Worm (Caenorhabditis elegans) whole organism, L4 larva: ENCODE data around the gene F55F10.3.
A peak's percentile ranks its signal among the peaks of the same experiment; 100 is the strongest.

Source experiments
- D1046.2 ChIP-seq: fragments of 200-800 bp; sonication (Bioruptor generic); IDR thresholded peaks from 2 replicates; pipeline ENCODE4 v1.3.6; 2022; ENCODE audit warnings: missing genetic modification characterization, missing compliant biosample characterization
- F10B5.3 ChIP-seq: sonication (generic microtip); optimal IDR thresholded peaks from 2 replicates; lab custom pipeline; 2016; ENCODE audit warnings: mild to moderate bottlenecking, missing genetic modification characterization, missing compliant biosample characterization
- F26F4.8 ChIP-seq: fragments of 200-800 bp; sonication (Bioruptor generic); conservative IDR thresholded peaks from 2 replicates; pipeline ENCODE4 v1.3.6; 2022; ENCODE audit warnings: missing genetic modification characterization, missing compliant biosample characterization
- F44E2.7 ChIP-seq: fragments of 200-800 bp; sonication (Bioruptor generic); IDR thresholded peaks from 2 replicates; pipeline ENCODE4 v2.1.2; 2022; ENCODE audit warnings: missing genetic modification characterization, missing compliant biosample characterization
- F49E8.2 ChIP-seq: sonication (generic microtip); optimal IDR thresholded peaks from 2 replicates; lab custom pipeline; 2016; ENCODE audit warnings: missing compliant biosample characterization, mild to moderate bottlenecking, missing genetic modification characterization, borderline replicate concordance
- R02D3.7 ChIP-seq: fragments of 150-350 bp; sonication (generic microtip); optimal IDR thresholded peaks from 3 replicates; lab custom pipeline; 2014; ENCODE audit warnings: missing biosample characterization, missing genetic modification characterization
- Y48G9A.11 ChIP-seq: fragments of 200-800 bp; sonication (Bioruptor generic); IDR thresholded peaks from 2 replicates; pipeline ENCODE4 v1.3.6; 2022; ENCODE audit warnings: missing genetic modification reagents, missing genetic modification characterization, missing compliant biosample characterization
- Y5F2A.4 ChIP-seq: fragments of 200-800 bp; sonication (Bioruptor generic); optimal IDR thresholded peaks from 2 replicates; lab custom pipeline; 2018; ENCODE audit warnings: mild to moderate bottlenecking, missing genetic modification characterization, missing compliant biosample characterization
- ZK337.2 ChIP-seq: fragments of 200-800 bp; sonication (Bioruptor generic); IDR thresholded peaks from 2 replicates; pipeline ENCODE4 v1.3.6; 2022; ENCODE audit warnings: missing genetic modification reagents, missing genetic modification characterization, missing compliant biosample characterization
- ZK546.5 ChIP-seq, 2 experiments: sonication (generic microtip); optimal IDR thresholded peaks; 2 replicates each; lab custom pipeline; 2017; ENCODE audit warnings: missing biosample characterization in 2 of 2, missing genetic modification characterization in 2 of 2
- aha-1 ChIP-seq: fragments of 150-350 bp; peaks from one replicate; lab custom pipeline; 2014; ENCODE audit warnings: missing biosample characterization, missing genetic modification characterization
- arid-1 ChIP-seq: fragments of 200-800 bp; sonication (Bioruptor generic); conservative IDR thresholded peaks from 2 replicates; pipeline ENCODE4 v1.3.6; 2022; ENCODE audit warnings: missing genetic modification reagents, missing genetic modification characterization, missing compliant biosample characterization
- ceh-62 ChIP-seq: sonication (generic microtip); optimal IDR thresholded peaks from 2 replicates; lab custom pipeline; 2017; ENCODE audit warnings: missing biosample characterization, missing genetic modification characterization
- ceh-82 ChIP-seq: sonication (generic microtip); optimal IDR thresholded peaks from 2 replicates; lab custom pipeline; 2017; ENCODE audit warnings: missing biosample characterization, missing genetic modification characterization
- ces-1 ChIP-seq: fragments of 150-350 bp; sonication (generic microtip); optimal IDR thresholded peaks from 4 replicates; lab custom pipeline; 2014; ENCODE audit warnings: missing biosample characterization, missing genetic modification reagents, missing genetic modification characterization
- daf-16 ChIP-seq, 3 experiments: sonication (generic microtip); optimal IDR thresholded peaks; 2 replicates each; lab custom pipeline; 2016 to 2017; ENCODE audit warnings: missing genetic modification characterization in 3 of 3, missing genetic modification reagents in 3 of 3, mild to moderate bottlenecking in 2 of 3, missing compliant biosample characterization in 2 of 3, missing biosample characterization in 1 of 3, moderate library complexity in 1 of 3
- daf-8 ChIP-seq: fragments of 200-800 bp; sonication (Bioruptor generic); IDR thresholded peaks from 2 replicates; pipeline ENCODE4 v1.3.6; 2022; ENCODE audit warnings: missing genetic modification characterization, missing compliant biosample characterization
- dmd-6 ChIP-seq: fragments of 200-800 bp; sonication (Bioruptor generic); IDR thresholded peaks from 2 replicates; pipeline ENCODE4 v1.3.6; 2022; ENCODE audit warnings: missing genetic modification reagents, missing genetic modification characterization, missing compliant biosample characterization
- duxl-1 ChIP-seq: sonication (generic microtip); optimal IDR thresholded peaks from 2 replicates; lab custom pipeline; 2016; ENCODE audit warnings: mild to moderate bottlenecking, missing genetic modification characterization, moderate library complexity, missing compliant biosample characterization; ENCODE audit not compliant: poor library complexity
- dve-1 ChIP-seq: sonication (generic microtip); optimal IDR thresholded peaks from 2 replicates; lab custom pipeline; 2017; ENCODE audit warnings: antibody characterized with exemption, mild to moderate bottlenecking, missing genetic modification characterization, missing compliant biosample characterization; ENCODE audit not compliant: insufficient read depth
- fkh-10 ChIP-seq: fragments of 150-350 bp; optimal IDR thresholded peaks from 2 replicates; lab custom pipeline; 2014; ENCODE audit warnings: missing biosample characterization, missing genetic modification reagents, missing genetic modification characterization
- fos-1 ChIP-seq: fragments of 150-350 bp; optimal IDR thresholded peaks from 2 replicates; lab custom pipeline; 2014; ENCODE audit warnings: missing biosample characterization, missing genetic modification characterization
- lin-13 ChIP-seq: fragments of 150-350 bp; optimal IDR thresholded peaks from 2 replicates; lab custom pipeline; 2014; ENCODE audit warnings: missing biosample characterization, missing genetic modification reagents, missing genetic modification characterization
- lin-29 ChIP-seq: fragments of 200-800 bp; sonication (Bioruptor generic); IDR thresholded peaks from 2 replicates; pipeline ENCODE4 v1.3.6; 2022; ENCODE audit warnings: missing genetic modification reagents, missing genetic modification characterization, missing compliant biosample characterization
- madf-5 ChIP-seq, 2 experiments: fragments of 200-800 bp; sonication (Bioruptor generic); IDR thresholded peaks; 2 replicates each; pipeline ENCODE4 v1.3.6; 2022; ENCODE audit warnings: missing compliant biosample characterization in 2 of 2, missing genetic modification characterization in 2 of 2
- madf-9 ChIP-seq: fragments of 200-800 bp; sonication (Bioruptor generic); conservative IDR thresholded peaks from 2 replicates; pipeline ENCODE4 v1.3.6; 2022; ENCODE audit warnings: missing genetic modification reagents, missing genetic modification characterization, missing compliant biosample characterization
- mdl-1 ChIP-seq, 2 experiments: fragments of 150-350 bp in 1 of 2; sonication (generic microtip) in 1 of 2; optimal IDR thresholded peaks; 2 replicates each; lab custom pipeline; 2014 to 2017; ENCODE audit warnings: missing biosample characterization in 2 of 2, missing genetic modification characterization in 2 of 2
- mep-1 ChIP-seq: fragments of 150-350 bp; sonication (generic microtip); optimal IDR thresholded peaks from 3 replicates; lab custom pipeline; 2014; ENCODE audit warnings: missing biosample characterization, missing genetic modification characterization
- mxl-2 ChIP-seq: fragments of 200-800 bp; sonication (Bioruptor generic); conservative IDR thresholded peaks from 2 replicates; pipeline ENCODE4 v1.3.6; 2022; ENCODE audit warnings: missing genetic modification reagents, missing genetic modification characterization, missing compliant biosample characterization
- mxl-3 ChIP-seq: fragments of 200-800 bp; sonication (Bioruptor generic); optimal IDR thresholded peaks from 2 replicates; lab custom pipeline; 2018; ENCODE audit warnings: mild to moderate bottlenecking, missing genetic modification characterization, missing compliant biosample characterization
- nhr-102 ChIP-seq: sonication (generic microtip); optimal IDR thresholded peaks from 2 replicates; lab custom pipeline; 2016; ENCODE audit warnings: mild to moderate bottlenecking, missing genetic modification characterization, moderate library complexity, missing compliant biosample characterization
- nhr-111 ChIP-seq: fragments of 200-800 bp; sonication (Bioruptor generic); optimal IDR thresholded peaks from 2 replicates; lab custom pipeline; 2018; ENCODE audit warnings: mild to moderate bottlenecking, missing genetic modification characterization, missing compliant biosample characterization
- nhr-25 ChIP-seq: sonication (generic microtip); optimal IDR thresholded peaks from 2 replicates; lab custom pipeline; 2017; ENCODE audit warnings: missing genetic modification characterization, mild to moderate bottlenecking, missing compliant biosample characterization, antibody characterized with exemption, moderate library complexity, borderline replicate concordance; ENCODE audit not compliant: insufficient read depth
- nhr-42 ChIP-seq: fragments of 200-800 bp; sonication (Bioruptor generic); IDR thresholded peaks from 2 replicates; pipeline ENCODE4 v1.3.6; 2022; ENCODE audit warnings: missing genetic modification characterization, missing compliant biosample characterization
- nhr-6 ChIP-seq: fragments of 150-350 bp; optimal IDR thresholded peaks from 2 replicates; lab custom pipeline; 2014; ENCODE audit warnings: missing biosample characterization, missing genetic modification characterization
- nhr-77 ChIP-seq: fragments of 150-350 bp; optimal IDR thresholded peaks from 2 replicates; lab custom pipeline; 2014; ENCODE audit warnings: missing biosample characterization, missing genetic modification characterization
- pha-4 ChIP-seq, 2 experiments: fragments of 150-350 bp in 1 of 2; fragments of 200-800 bp in 1 of 2; sonication (Bioruptor generic) in 1 of 2; IDR thresholded peaks in 1 of 2; optimal IDR thresholded peaks in 1 of 2; 2 replicates each; pipeline versions ENCODE4 v1.3.6 to Lab custom; 2014 to 2022; ENCODE audit warnings: missing genetic modification characterization in 2 of 2, missing genetic modification reagents in 2 of 2, missing biosample characterization in 1 of 2, missing compliant biosample characterization in 1 of 2
- pqm-1 ChIP-seq: sonication (generic microtip); optimal IDR thresholded peaks from 2 replicates; lab custom pipeline; 2017; ENCODE audit warnings: missing biosample characterization, missing genetic modification characterization
- saeg-2 ChIP-seq: fragments of 200-800 bp; sonication (Bioruptor generic); IDR thresholded peaks from 2 replicates; pipeline ENCODE4 v1.3.6; 2022; ENCODE audit warnings: missing genetic modification reagents, missing genetic modification characterization, missing compliant biosample characterization
- sdz-12 ChIP-seq: fragments of 200-800 bp; sonication (Bioruptor generic); optimal IDR thresholded peaks from 2 replicates; lab custom pipeline; 2018; ENCODE audit warnings: mild to moderate bottlenecking, missing genetic modification characterization, missing compliant biosample characterization
- set-16 ChIP-seq: fragments of 200-800 bp; sonication (Bioruptor generic); IDR thresholded peaks from 2 replicates; pipeline ENCODE4 v1.3.6; 2022; ENCODE audit warnings: missing genetic modification reagents, missing genetic modification characterization, missing compliant biosample characterization
- spr-3 ChIP-seq: fragments of 200-800 bp; sonication (Bioruptor generic); optimal IDR thresholded peaks from 2 replicates; lab custom pipeline; 2018; ENCODE audit warnings: mild to moderate bottlenecking, missing genetic modification characterization, missing compliant biosample characterization
- tra-1 ChIP-seq: fragments of 200-800 bp; sonication (Bioruptor generic); IDR thresholded peaks from 2 replicates; pipeline ENCODE4 v1.3.6; 2022; ENCODE audit warnings: missing genetic modification reagents, missing genetic modification characterization, missing compliant biosample characterization
- unc-39 ChIP-seq: sonication (generic microtip); optimal IDR thresholded peaks from 2 replicates; lab custom pipeline; 2017; ENCODE audit warnings: missing biosample characterization, missing genetic modification characterization
- ztf-11 ChIP-seq: fragments of 150-350 bp; optimal IDR thresholded peaks from 2 replicates; lab custom pipeline; 2014; ENCODE audit warnings: missing biosample characterization, missing genetic modification characterization

Gene F55F10.3

DNA sequence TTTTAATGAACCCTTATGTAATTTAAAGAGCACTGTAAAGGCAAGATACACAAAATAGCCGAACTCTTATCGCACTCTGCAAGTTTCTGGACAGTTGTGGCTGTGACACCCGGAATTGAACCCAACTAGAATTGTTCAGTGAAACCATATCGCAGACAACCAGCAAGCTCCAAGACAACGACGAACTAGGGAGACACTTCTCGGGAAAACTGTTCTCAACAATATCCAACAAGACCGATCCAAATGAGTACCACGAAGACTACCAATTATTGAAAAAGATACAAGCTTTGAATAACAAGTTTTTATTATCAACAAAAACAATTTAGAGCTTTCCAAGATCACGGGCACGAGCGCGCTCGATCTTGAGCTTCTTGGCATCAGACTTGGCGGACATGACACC, 29.1 kb downstream of the F55F10.3 start (continued):
- peak; percentile 85 for TF ChIP-seq F49E8.2 (tag; lab: Kevin White, UChicago)

DNA sequence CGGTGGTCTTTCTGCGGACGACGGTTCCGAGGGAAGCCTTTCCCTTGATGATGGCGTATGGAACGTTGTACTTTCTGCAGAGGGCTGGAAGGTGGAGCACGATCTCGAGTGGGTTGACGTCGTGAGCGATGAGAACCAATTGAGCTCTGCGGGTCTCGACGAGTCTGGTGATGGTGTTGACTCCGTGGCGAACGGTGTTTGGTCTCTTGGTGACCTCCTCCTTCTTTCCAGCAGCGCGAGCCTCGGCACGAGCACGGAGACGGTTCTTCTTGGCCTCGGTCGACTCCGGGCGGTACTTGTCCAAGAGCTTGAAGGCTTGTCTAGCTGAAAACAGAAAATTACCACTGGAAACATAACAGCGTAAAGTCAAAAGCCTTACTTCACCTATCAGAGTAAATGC, 29.7 kb downstream of the F55F10.3 start:
- TF ChIP-seq F44E2.7 (0 out of 2 replicates have a peak, but pooled peaks have one; percentile 3), set-16 (GFP tag; lab: Robert Waterston, UW) (peak; percentile 91)

ce11 chrIV:4390438-4390894, 30.7 kb downstream of the F55F10.3 start, which contains the start of the genes rpl-7A and set-21:
TSS of gene rpl-7A (minus strand) at chrIV:4390590.
TSS of gene set-21 (plus strand) at chrIV:4390844.
- TF ChIP-seq nhr-102 (peak; percentile 97), daf-16 (GFP tag; optimal IDR thresholded peaks at IDR 0.05; lab: Kevin White, UChicago) (peak; percentile 17 to 77), daf-16 (tag; optimal IDR thresholded peaks at IDR 0.05; lab: Kevin White, UChicago) (peak; percentile 45), F10B5.3 (tag; lab: Kevin White, UChicago) (peak; percentile 90), arid-1 (GFP tag; lab: Robert Waterston, UW) (peak; percentile 98), ZK546.5 (tag; optimal IDR thresholded peaks at IDR 0.05; lab: Kevin White, UChicago) (peak in 1 of 2 experiments; percentile 78), F26F4.8 (GFP tag; lab: Robert Waterston, UW) (no peak), nhr-77 (peak; percentile 96), nhr-25 (tag; lab: Kevin White, UChicago) (peak; percentile 93), madf-9 (GFP tag; lab: Robert Waterston, UW) (peak; percentile 95), F44E2.7 (0 out of 2 replicates have a peak, but pooled peaks have one; percentile 77), nhr-42 (GFP tag; lab: Robert Waterston, UW) (peak; percentile 97), unc-39 (tag; lab: Kevin White, UChicago) (no peak), pqm-1 (tag; lab: Kevin White, UChicago) (peak; percentile 45), saeg-2 (GFP tag; lab: Robert Waterston, UW) (peak; percentile 97), madf-5 (GFP tag; IDR thresholded peaks at IDR 0.05; lab: Robert Waterston, UW) (peak; percentile 73 to 95; a peak in 3 of 4 replicates), nhr-6 (tag; lab: Kevin White, UChicago) (peak; percentile 76), ztf-11 (no peak), ZK337.2 (GFP tag; lab: Robert Waterston, UW) (peak; percentile 90), aha-1 (tag; lab: Kevin White, UChicago) (peak; percentile 98), pha-4 (GFP tag; IDR thresholded peaks at IDR 0.05; lab: Robert Waterston, UW) (peak; percentile 98), pha-4 (tag; optimal IDR thresholded peaks at IDR 0.05; lab: Kevin White, UChicago) (no peak), ceh-62 (tag; lab: Kevin White, UChicago) (no peak), lin-13 (GFP tag; lab: Kevin White, UChicago) (peak; percentile 81), spr-3 (GFP tag; lab: Kevin White, UChicago) (peak; percentile 88), sdz-12 (GFP tag; lab: Kevin White, UChicago) (peak; percentile 53), mxl-3 (GFP tag; lab: Kevin White, UChicago) (peak; percentile 90), ceh-82 (tag; lab: Kevin White, UChicago) (no peak), nhr-111 (no peak), dmd-6 (peak; percentile 97), mxl-2 (GFP tag; lab: Robert Waterston, UW) (peak; percentile 82), ces-1 (no peak), Y48G9A.11 (peak; percentile 90), mdl-1 (tag; optimal IDR thresholded peaks at IDR 0.05; lab: Kevin White, UChicago) (peak in 1 of 2 experiments; percentile 68), dve-1 (tag; lab: Kevin White, UChicago) (peak; percentile 92), lin-29 (GFP tag; lab: Robert Waterston, UW) (peak; percentile 97), fos-1 (tag; lab: Kevin White, UChicago) (peak; percentile 40), Y5F2A.4 (GFP tag; lab: Kevin White, UChicago) (peak; percentile 80), fkh-10 (peak; percentile 52), R02D3.7 (no peak), duxl-1 (peak; percentile 94), daf-8 (GFP tag; lab: Robert Waterston, UW) (no peak), tra-1 (GFP tag; lab: Robert Waterston, UW) (peak; percentile 96), mep-1 (tag; lab: Kevin White, UChicago) (peak; percentile 90), D1046.2 (GFP tag; lab: Robert Waterston, UW) (peak; percentile 95)
